Fruit fly (Drosophila melanogaster) whole organism, prepupa: ENCODE measurements around the gene CG14860.
A peak's percentile ranks its signal among the peaks of the same experiment; 100 is the strongest.

ENCODE experiments used
- CG10631 ChIP-seq: fragments of 200-800 bp; sonication (Bioruptor generic); optimal IDR thresholded peaks from 2 replicates; lab custom pipeline; 2016; ENCODE audit warnings: missing biosample characterization, missing genetic modification characterization
- CG10669 ChIP-seq: fragments of 200-800 bp; sonication (Bioruptor generic); optimal IDR thresholded peaks from 3 replicates; lab custom pipeline; 2018; ENCODE audit warnings: missing biosample characterization, mild to moderate bottlenecking, missing genetic modification characterization, moderate library complexity
- CG11294 ChIP-seq: fragments of 200-800 bp; sonication (Bioruptor generic); IDR thresholded peaks from 2 replicates; pipeline ENCODE4 v1.3.6; 2022; ENCODE audit warnings: missing biosample characterization, missing genetic modification characterization
- CG11762 ChIP-seq: fragments of 200-800 bp; sonication (Bioruptor generic); optimal IDR thresholded peaks from 3 replicates; lab custom pipeline; 2016; ENCODE audit warnings: missing biosample characterization, missing genetic modification characterization; ENCODE audit not compliant: insufficient read depth
- CG11902 ChIP-seq: fragments of 200-800 bp; sonication (Bioruptor generic); optimal IDR thresholded peaks from 3 replicates; lab custom pipeline; 2016; ENCODE audit warnings: missing biosample characterization, missing genetic modification characterization
- CG15336 ChIP-seq: fragments of 200-800 bp; sonication (Bioruptor generic); IDR thresholded peaks from 2 replicates; pipeline ENCODE4 v1.3.6; 2022; ENCODE audit warnings: missing biosample characterization, missing genetic modification characterization
- CG1621 ChIP-seq: fragments of 200-800 bp; sonication (Bioruptor generic); optimal IDR thresholded peaks from 3 replicates; lab custom pipeline; 2018; ENCODE audit warnings: missing biosample characterization, mild to moderate bottlenecking, missing genetic modification characterization
- CG3032 ChIP-seq: fragments of 200-800 bp; optimal IDR thresholded peaks from 2 replicates; lab custom pipeline; 2019; ENCODE audit warnings: missing biosample characterization, mild to moderate bottlenecking, missing genetic modification characterization, moderate library complexity
- CG31627 ChIP-seq: fragments of 200-800 bp; sonication (Bioruptor generic); optimal IDR thresholded peaks from 3 replicates; lab custom pipeline; 2016; ENCODE audit warnings: missing biosample characterization, missing genetic modification characterization
- CG4318 ChIP-seq: fragments of 200-800 bp; sonication (Bioruptor generic); optimal IDR thresholded peaks from 3 replicates; lab custom pipeline; 2017; ENCODE audit warnings: missing biosample characterization, mild to moderate bottlenecking, missing genetic modification characterization
- CG6163 ChIP-seq: fragments of 200-800 bp; sonication (Bioruptor generic); IDR thresholded peaks from 3 replicates; pipeline ENCODE4 v1.3.6; 2022; ENCODE audit warnings: missing biosample characterization, missing genetic modification characterization
- CG6808 ChIP-seq: fragments of 200-800 bp; sonication (Bioruptor generic); optimal IDR thresholded peaks from 3 replicates; lab custom pipeline; 2017; ENCODE audit warnings: missing biosample characterization, missing genetic modification characterization, mild to moderate bottlenecking, moderate library complexity, missing genetic modification reagents
- CG6854 ChIP-seq: fragments of 200-800 bp; sonication (Bioruptor generic); optimal IDR thresholded peaks from 2 replicates; lab custom pipeline; 2017; ENCODE audit warnings: missing biosample characterization, mild to moderate bottlenecking, missing genetic modification characterization
- CG8319 ChIP-seq: fragments of 200-800 bp; sonication (Bioruptor generic); optimal IDR thresholded peaks from 3 replicates; lab custom pipeline; 2016; ENCODE audit warnings: missing biosample characterization, missing genetic modification characterization
- CG8632 ChIP-seq: fragments of 200-800 bp; sonication (Bioruptor generic); optimal IDR thresholded peaks from 3 replicates; lab custom pipeline; 2016; ENCODE audit warnings: missing biosample characterization, missing genetic modification characterization
- CG9139 ChIP-seq: fragments of 200-800 bp; sonication (Bioruptor generic); optimal IDR thresholded peaks from 3 replicates; lab custom pipeline; 2017; ENCODE audit warnings: missing biosample characterization, mild to moderate bottlenecking, missing genetic modification characterization
- Eip75B ChIP-seq: fragments of 200-800 bp; sonication (Bioruptor generic); optimal IDR thresholded peaks from 3 replicates; lab custom pipeline; 2016; ENCODE audit warnings: missing biosample characterization, missing genetic modification characterization
- Eip78C ChIP-seq: fragments of 200-800 bp; sonication (Bioruptor generic); peaks from one replicate; lab custom pipeline; 2016; ENCODE audit warnings: missing biosample characterization, missing genetic modification characterization
- Ets21C ChIP-seq: fragments of 200-800 bp; sonication (Bioruptor generic); optimal IDR thresholded peaks from 3 replicates; lab custom pipeline; 2016; ENCODE audit warnings: missing biosample characterization, missing genetic modification characterization
- Ets96B ChIP-seq: fragments of 200-800 bp; optimal IDR thresholded peaks from 2 replicates; lab custom pipeline; 2019; ENCODE audit warnings: missing biosample characterization, mild to moderate bottlenecking, missing genetic modification characterization, moderate library complexity
- Hr38 ChIP-seq: sonication (Bioruptor generic); optimal IDR thresholded peaks from 2 replicates; lab custom pipeline; 2016; ENCODE audit warnings: missing biosample characterization, missing genetic modification characterization
- Hr4 ChIP-seq: fragments of 200-800 bp; sonication (Bioruptor generic); optimal IDR thresholded peaks from 3 replicates; lab custom pipeline; 2016; ENCODE audit warnings: missing biosample characterization, missing genetic modification characterization
- Lpt ChIP-seq: fragments of 200-800 bp; sonication (Bioruptor generic); optimal IDR thresholded peaks from 3 replicates; lab custom pipeline; 2016; ENCODE audit warnings: missing biosample characterization, missing genetic modification characterization
- Met ChIP-seq: fragments of 200-800 bp; sonication (Bioruptor generic); optimal IDR thresholded peaks from 3 replicates; lab custom pipeline; 2016; ENCODE audit warnings: missing biosample characterization, missing genetic modification characterization
- OdsH ChIP-seq: fragments of 200-800 bp; sonication (Bioruptor generic); optimal IDR thresholded peaks from 3 replicates; lab custom pipeline; 2016; ENCODE audit warnings: missing biosample characterization, missing genetic modification characterization
- Sox102F ChIP-seq: fragments of 200-800 bp; sonication (Bioruptor generic); optimal IDR thresholded peaks from 2 replicates; lab custom pipeline; 2016; ENCODE audit warnings: missing biosample characterization, mild to moderate bottlenecking, missing genetic modification characterization
- Sox14 ChIP-seq: fragments of 200-800 bp; sonication (Bioruptor generic); optimal IDR thresholded peaks from 3 replicates; lab custom pipeline; 2016; ENCODE audit warnings: missing biosample characterization, missing genetic modification characterization
- achi ChIP-seq: fragments of 200-800 bp; sonication (Bioruptor generic); optimal IDR thresholded peaks from 3 replicates; lab custom pipeline; 2016; ENCODE audit warnings: missing biosample characterization, missing genetic modification characterization
- cyc ChIP-seq: fragments of 200-800 bp; sonication (Bioruptor generic); optimal IDR thresholded peaks from 3 replicates; lab custom pipeline; 2016; ENCODE audit warnings: missing biosample characterization, missing genetic modification characterization
- dac ChIP-seq: fragments of 200-800 bp; sonication (Bioruptor generic); optimal IDR thresholded peaks from 2 replicates; lab custom pipeline; 2017; ENCODE audit warnings: missing biosample characterization, mild to moderate bottlenecking, missing genetic modification characterization
- eg ChIP-seq: fragments of 200-800 bp; sonication (Bioruptor generic); IDR thresholded peaks from 3 replicates; pipeline ENCODE4 v1.3.6; 2022; ENCODE audit warnings: missing biosample characterization, missing genetic modification characterization
- esn ChIP-seq: fragments of 200-800 bp; sonication (Bioruptor generic); optimal IDR thresholded peaks from 2 replicates; lab custom pipeline; 2016; ENCODE audit warnings: missing biosample characterization, mild to moderate bottlenecking, missing genetic modification characterization, moderate library complexity
- fd59A ChIP-seq: fragments of 200-800 bp; sonication (Bioruptor generic); optimal IDR thresholded peaks from 2 replicates; lab custom pipeline; 2017; ENCODE audit warnings: missing biosample characterization, mild to moderate bottlenecking, missing genetic modification characterization, missing genetic modification reagents
- fd85E ChIP-seq: fragments of 200-800 bp; sonication (Bioruptor generic); optimal IDR thresholded peaks from 3 replicates; lab custom pipeline; 2016; ENCODE audit warnings: missing biosample characterization, missing genetic modification characterization
- fkh ChIP-seq: fragments of 200-800 bp; sonication (Bioruptor generic); optimal IDR thresholded peaks from 3 replicates; lab custom pipeline; 2017; ENCODE audit warnings: missing biosample characterization, mild to moderate bottlenecking, missing genetic modification characterization, moderate library complexity
- lz ChIP-seq: fragments of 200-800 bp; sonication (Bioruptor generic); optimal IDR thresholded peaks from 3 replicates; lab custom pipeline; 2016; ENCODE audit warnings: missing biosample characterization, missing genetic modification characterization
- net ChIP-seq: fragments of 200-800 bp; sonication (Bioruptor generic); optimal IDR thresholded peaks from 3 replicates; lab custom pipeline; 2016; ENCODE audit warnings: missing biosample characterization, missing genetic modification characterization
- salr ChIP-seq, 2 experiments: fragments of 200-800 bp; sonication (Bioruptor generic); optimal IDR thresholded peaks; 3 replicates each; lab custom pipeline; 2016 to 2018; ENCODE audit warnings: missing biosample characterization in 2 of 2, missing genetic modification characterization in 2 of 2, mild to moderate bottlenecking in 1 of 2
- spab ChIP-seq: fragments of 200-800 bp; sonication (Bioruptor generic); optimal IDR thresholded peaks from 2 replicates; lab custom pipeline; 2017; ENCODE audit warnings: missing biosample characterization, mild to moderate bottlenecking, missing genetic modification characterization, missing genetic modification reagents
- ss ChIP-seq, 2 experiments: fragments of 200-800 bp; sonication (Bioruptor generic); optimal IDR thresholded peaks; 2 replicates in 1 of 2; 3 replicates in 1 of 2; lab custom pipeline; 2017 to 2018; ENCODE audit warnings: mild to moderate bottlenecking in 2 of 2, missing biosample characterization in 2 of 2, missing genetic modification characterization in 2 of 2, moderate library complexity in 1 of 2
- svp ChIP-seq: fragments of 200-800 bp; sonication (Bioruptor generic); peaks from one replicate; lab custom pipeline; 2016; ENCODE audit warnings: missing biosample characterization, missing genetic modification characterization
- topi ChIP-seq: fragments of 200-800 bp; sonication (Bioruptor generic); optimal IDR thresholded peaks from 3 replicates; lab custom pipeline; 2016; ENCODE audit warnings: missing biosample characterization, missing genetic modification characterization
- vri ChIP-seq: fragments of 200-800 bp; sonication (Bioruptor generic); optimal IDR thresholded peaks from 3 replicates; lab custom pipeline; 2016; ENCODE audit warnings: missing biosample characterization, mild to moderate bottlenecking, missing genetic modification characterization

CG14860 gene

DNA sequence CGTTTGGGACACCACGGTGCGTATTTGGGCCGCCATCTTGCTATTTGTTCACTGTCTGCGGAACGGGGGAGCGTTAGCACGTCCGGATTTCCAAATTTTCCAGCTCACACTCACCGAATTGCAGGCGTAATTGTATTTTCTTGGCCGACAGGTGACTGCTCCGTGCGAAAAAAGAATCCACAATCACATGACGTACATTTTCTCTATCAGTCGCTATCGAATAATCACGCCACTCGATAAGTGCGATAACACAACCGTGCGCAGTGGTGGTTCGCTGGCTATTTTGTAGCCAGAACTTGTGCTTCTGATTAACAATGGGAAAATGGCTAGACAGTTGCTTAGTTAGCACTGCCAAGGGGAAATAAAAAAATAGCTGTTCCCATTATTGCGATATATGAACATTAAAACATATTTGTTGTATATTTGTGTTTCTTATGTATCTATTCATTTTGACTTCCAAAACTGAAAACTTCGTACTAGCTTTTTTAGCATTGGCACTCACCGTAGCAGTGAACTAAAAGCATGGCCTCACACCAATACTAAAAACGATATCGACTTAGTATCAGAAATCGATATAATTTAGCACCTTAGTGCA lies 9.3 kb downstream of the CG14860 start, which contains the start of gene VhaPPA1-1 (continued):
- TF ChIP-seq achi (GFP tag; lab: Kevin White, UChicago) (no peak), ss (GFP tag; optimal IDR thresholded peaks at IDR 0.05; lab: Kevin White, UChicago) (no peak), CG1621 (tag; lab: Kevin White, UChicago) (no peak), CG10631 (GFP tag; lab: Kevin White, UChicago) (no peak), Met (GFP tag; lab: Kevin White, UChicago) (no peak)

- TF ChIP-seq OdsH (GFP tag; lab: Kevin White, UChicago) (no peak), CG11294 (no peak), eg (GFP tag; lab: Robert Waterston, UW) (no peak), Lpt (GFP tag; lab: Kevin White, UChicago) (no peak), Ets21C (GFP tag; lab: Kevin White, UChicago) (no peak)
These were observed 17.9 kb downstream of the CG14860 start for dm6 chr3R:14912449-14912987.

DNA sequence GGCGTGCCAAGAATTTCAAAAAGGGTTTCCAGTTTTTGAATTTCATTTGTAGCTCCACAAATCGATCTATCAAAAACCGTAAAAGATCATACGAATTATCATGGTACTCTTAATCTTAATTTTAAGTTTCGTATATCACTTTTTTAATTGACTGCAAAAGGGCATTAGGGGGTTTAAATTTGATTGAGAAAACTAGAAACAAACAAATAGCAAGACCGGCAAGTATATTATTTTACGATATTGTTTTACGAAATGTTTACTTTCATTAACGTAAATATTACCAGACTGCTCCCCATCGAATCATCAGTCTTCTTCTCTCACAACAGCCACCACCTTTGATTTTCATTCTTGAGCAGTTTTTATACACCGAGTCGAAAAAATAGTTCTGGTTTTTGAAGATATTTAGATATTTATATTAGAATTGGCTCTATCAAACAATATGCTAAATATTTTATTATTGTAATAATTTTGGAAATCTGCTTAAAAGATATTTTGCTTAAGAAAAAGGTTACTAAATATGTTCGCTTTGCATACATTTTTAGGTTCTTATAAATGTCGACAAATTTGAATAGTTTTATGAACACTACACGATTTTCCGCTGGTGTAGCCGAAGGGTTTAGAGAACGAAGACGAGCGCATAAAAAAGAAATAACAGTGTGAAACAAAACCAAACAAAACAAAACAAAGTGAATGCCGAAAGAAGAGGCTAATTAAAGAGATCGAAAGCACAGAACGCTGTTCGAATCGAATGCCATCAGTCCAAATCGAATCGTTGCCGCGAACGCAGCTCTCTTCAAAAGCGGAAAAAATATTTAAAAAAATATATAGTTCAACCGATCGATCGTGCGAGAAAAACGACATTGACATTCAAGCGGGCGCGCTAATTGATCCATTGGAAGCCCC lies 23.6 kb downstream of the CG14860 start, which contains the start of gene Sdr:
Gene Sdr, plus strand, starts transcription at position 702 of the 903 bp plus-strand sequence.
- TF ChIP-seq lz (GFP tag; lab: Kevin White, UChicago) (peak; percentile 48), ss (GFP tag; optimal IDR thresholded peaks at IDR 0.05; lab: Kevin White, UChicago) (peak; percentile 30 to 54), CG8319 (GFP tag; lab: Kevin White, UChicago) (no peak), CG11762 (GFP tag; lab: Kevin White, UChicago) (peak; percentile 44), fd59A (GFP tag; lab: Kevin White, UChicago) (peak; percentile 30), Sox14 (GFP tag; lab: Kevin White, UChicago) (peak; percentile 31), salr (GFP tag; optimal IDR thresholded peaks at IDR 0.05; lab: Kevin White, UChicago) (peak in 1 of 2 experiments; percentile 32), svp (peak; percentile 92), net (GFP tag; lab: Kevin White, UChicago) (peak; percentile 12), CG8632 (GFP tag; lab: Kevin White, UChicago) (peak; percentile 49), CG4318 (no peak), fkh (no peak), CG15336 (GFP tag; lab: Robert Waterston, UW) (0 out of 2 replicates have a peak, but pooled peaks have one; percentile 9), Sox102F (GFP tag; lab: Kevin White, UChicago) (peak; percentile 29), spab (GFP tag; lab: Kevin White, UChicago) (peak; percentile 11), eg (GFP tag; lab: Robert Waterston, UW) (peak; percentile 61; the same call in 2 of the 3 replicates), Hr4 (GFP tag; lab: Kevin White, UChicago) (peak; percentile 16), CG10669 (GFP tag; lab: Kevin White, UChicago) (peak; percentile 61), CG11294 (no peak), esn (GFP tag; lab: Kevin White, UChicago) (peak; percentile 53), Met (GFP tag; lab: Kevin White, UChicago) (peak; percentile 68), Hr38 (no peak), topi (GFP tag; lab: Kevin White, UChicago) (peak; percentile 73), CG1621 (tag; lab: Kevin White, UChicago) (no peak), CG3032 (tag; lab: Kevin White, UChicago) (peak; percentile 86), CG6854 (GFP tag; lab: Kevin White, UChicago) (no peak), dac (GFP tag; lab: Kevin White, UChicago) (no peak), vri (GFP tag; lab: Kevin White, UChicago) (peak; percentile 35), fd85E (GFP tag; lab: Kevin White, UChicago) (no peak), CG6808 (GFP tag; lab: Kevin White, UChicago) (peak; percentile 66), CG31627 (GFP tag; lab: Kevin White, UChicago) (peak; percentile 15), Eip78C (GFP tag; lab: Kevin White, UChicago) (peak; percentile 90), Ets96B (tag; lab: Kevin White, UChicago) (peak; percentile 55), CG6163 (GFP tag; lab: Robert Waterston, UW) (no peak; the same call in 1 of the 3 replicates), cyc (peak; percentile 79), Eip75B (peak; percentile 56), Lpt (GFP tag; lab: Kevin White, UChicago) (no peak), CG9139 (GFP tag; lab: Kevin White, UChicago) (no peak), CG11902 (GFP tag; lab: Kevin White, UChicago) (peak; percentile 58)
